Worm (Caenorhabditis elegans) whole organism, L1 larva: Measurements from ENCODE around the gene puf-11.
A peak's percentile ranks its signal among the peaks of the same experiment; 100 is the strongest.

Experiments used
- C04F5.9 ChIP-seq: sonication (generic microtip); optimal IDR thresholded peaks from 2 replicates; lab custom pipeline; 2016; ENCODE audit warnings: missing genetic modification characterization, missing compliant biosample characterization
- C16A3.4 ChIP-seq: fragments of 150-350 bp; optimal IDR thresholded peaks from 2 replicates; lab custom pipeline; 2014; ENCODE audit warnings: missing biosample characterization, missing genetic modification characterization
- C34B4.2 ChIP-seq: sonication (generic microtip); optimal IDR thresholded peaks from 2 replicates; lab custom pipeline; 2017; ENCODE audit warnings: mild to moderate bottlenecking, missing genetic modification characterization, missing compliant biosample characterization
- aha-1 ChIP-seq: fragments of 150-350 bp; optimal IDR thresholded peaks from 2 replicates; lab custom pipeline; 2014; ENCODE audit warnings: missing biosample characterization, missing genetic modification characterization
- alr-1 ChIP-seq: fragments of 200-800 bp; sonication (Bioruptor generic); optimal IDR thresholded peaks from 2 replicates; lab custom pipeline; 2018; ENCODE audit warnings: borderline replicate concordance, mild to moderate bottlenecking, missing genetic modification characterization, missing compliant biosample characterization
- ceh-90 ChIP-seq: sonication (generic microtip); optimal IDR thresholded peaks from 2 replicates; lab custom pipeline; 2016; ENCODE audit warnings: missing genetic modification characterization, missing compliant biosample characterization
- dpl-1 ChIP-seq, 3 experiments: fragments of 150-350 bp in 2 of 3; sonication (generic microtip) in 1 of 3; optimal IDR thresholded peaks; 2 replicates each; lab custom pipeline; 2014 to 2017; ENCODE audit warnings: missing biosample characterization in 3 of 3, missing genetic modification characterization in 3 of 3, missing genetic modification reagents in 3 of 3
- dsc-1 ChIP-seq: sonication (generic microtip); optimal IDR thresholded peaks from 2 replicates; lab custom pipeline; 2016; ENCODE audit warnings: mild to moderate bottlenecking, missing genetic modification characterization, missing compliant biosample characterization
- efl-1 ChIP-seq, 4 experiments: fragments of 150-350 bp; optimal IDR thresholded peaks in 3 of 4; peaks in 1 of 4; 1 replicate in 1 of 4; 2 replicates in 3 of 4; lab custom pipeline; 2014; ENCODE audit warnings: missing biosample characterization in 2 of 4, missing genetic modification characterization in 2 of 4, missing genetic modification reagents in 2 of 4
- efl-3 ChIP-seq: fragments of 200-800 bp; sonication (Bioruptor generic); optimal IDR thresholded peaks from 2 replicates; lab custom pipeline; 2018; ENCODE audit warnings: mild to moderate bottlenecking, missing genetic modification characterization, missing compliant biosample characterization
- egl-13 ChIP-seq: sonication (generic microtip); optimal IDR thresholded peaks from 2 replicates; lab custom pipeline; 2016; ENCODE audit warnings: missing genotype, missing genetic modification reagents, missing genetic modification characterization, missing compliant biosample characterization
- egl-27 ChIP-seq, 2 experiments: fragments of 150-350 bp in 1 of 2; sonication (generic microtip); optimal IDR thresholded peaks; 3 replicates each; lab custom pipeline; 2017 to 2018; ENCODE audit warnings: missing biosample characterization in 2 of 2, missing genetic modification characterization in 2 of 2, missing genetic modification reagents in 2 of 2
- elt-2 ChIP-seq: sonication (generic microtip); optimal IDR thresholded peaks from 2 replicates; lab custom pipeline; 2016; ENCODE audit warnings: missing genetic modification characterization, mild to moderate bottlenecking, inconsistent platforms, missing compliant biosample characterization, missing genetic modification reagents
- elt-3 ChIP-seq, 6 experiments: fragments of 150-350 bp in 1 of 6; sonication (generic microtip); optimal IDR thresholded peaks; 2 replicates each; lab custom pipeline; 2017 to 2018; ENCODE audit warnings: missing biosample characterization in 6 of 6, missing genetic modification characterization in 6 of 6, inconsistent platforms in 1 of 6
- ets-5 ChIP-seq: fragments of 200-800 bp; sonication (Bioruptor generic); IDR thresholded peaks from 2 replicates; pipeline ENCODE4 v1.3.6; 2022; ENCODE audit warnings: missing genetic modification characterization, missing compliant biosample characterization
- fkh-4 ChIP-seq: sonication (generic microtip); optimal IDR thresholded peaks from 2 replicates; lab custom pipeline; 2016; ENCODE audit warnings: missing compliant biosample characterization, missing genetic modification characterization, borderline replicate concordance
- fkh-8 ChIP-seq: sonication (generic microtip); optimal IDR thresholded peaks from 2 replicates; lab custom pipeline; 2016; ENCODE audit warnings: mild to moderate bottlenecking, missing genetic modification characterization, missing compliant biosample characterization
- fos-1 ChIP-seq: fragments of 150-350 bp; optimal IDR thresholded peaks from 2 replicates; lab custom pipeline; 2014; ENCODE audit warnings: missing biosample characterization, missing genetic modification characterization
- hpl-2 ChIP-seq: fragments of 150-350 bp; optimal IDR thresholded peaks from 2 replicates; lab custom pipeline; 2014; ENCODE audit warnings: missing biosample characterization, missing genetic modification reagents, missing genetic modification characterization
- isw-1 ChIP-seq: fragments of 200-800 bp; sonication (Bioruptor generic); IDR thresholded peaks from 2 replicates; pipeline ENCODE4 v1.3.6; 2022; ENCODE audit warnings: missing genetic modification characterization, missing compliant biosample characterization
- jun-1 ChIP-seq: fragments of 150-350 bp; optimal IDR thresholded peaks from 2 replicates; lab custom pipeline; 2014; ENCODE audit warnings: missing biosample characterization, missing genetic modification reagents, missing genetic modification characterization
- lin-13 ChIP-seq: fragments of 150-350 bp; optimal IDR thresholded peaks from 2 replicates; lab custom pipeline; 2014; ENCODE audit warnings: missing biosample characterization, missing genetic modification reagents, missing genetic modification characterization
- lin-14 ChIP-seq: fragments of 200-800 bp; sonication (Bioruptor generic); optimal IDR thresholded peaks from 2 replicates; lab custom pipeline; 2018; ENCODE audit warnings: mild to moderate bottlenecking, missing genetic modification characterization, moderate library complexity, missing compliant biosample characterization
- lin-35 ChIP-seq, 2 experiments: fragments of 150-350 bp; optimal IDR thresholded peaks; 2 replicates each; lab custom pipeline; 2014; ENCODE audit warnings: missing biosample characterization in 2 of 2, missing genetic modification characterization in 2 of 2, missing genetic modification reagents in 2 of 2
- lsy-2 ChIP-seq, 2 experiments: fragments of 150-350 bp; optimal IDR thresholded peaks; 2 replicates each; lab custom pipeline; 2014; ENCODE audit warnings: missing biosample characterization in 2 of 2, missing genetic modification characterization in 2 of 2
- mep-1 ChIP-seq: fragments of 150-350 bp; optimal IDR thresholded peaks from 2 replicates; lab custom pipeline; 2014; ENCODE audit warnings: missing biosample characterization, missing genetic modification characterization
- nhr-11 ChIP-seq: fragments of 150-350 bp; optimal IDR thresholded peaks from 2 replicates; lab custom pipeline; 2014; ENCODE audit warnings: missing biosample characterization, missing genetic modification characterization
- nhr-12 ChIP-seq: sonication (generic microtip); optimal IDR thresholded peaks from 2 replicates; lab custom pipeline; 2017; ENCODE audit warnings: missing biosample characterization, missing genetic modification characterization
- nhr-20 ChIP-seq: sonication (generic microtip); optimal IDR thresholded peaks from 2 replicates; lab custom pipeline; 2016; ENCODE audit warnings: mild to moderate bottlenecking, missing genetic modification characterization, missing compliant biosample characterization
- nhr-237 ChIP-seq: fragments of 150-350 bp; optimal IDR thresholded peaks from 2 replicates; lab custom pipeline; 2014; ENCODE audit warnings: missing biosample characterization, missing genetic modification characterization
- nhr-28 ChIP-seq: fragments of 150-350 bp; optimal IDR thresholded peaks from 2 replicates; lab custom pipeline; 2014; ENCODE audit warnings: missing biosample characterization, missing genetic modification characterization
- nhr-47 ChIP-seq: sonication (generic microtip); optimal IDR thresholded peaks from 2 replicates; lab custom pipeline; 2016; ENCODE audit warnings: mild to moderate bottlenecking, missing genetic modification characterization, moderate library complexity, missing compliant biosample characterization
- nhr-76 ChIP-seq: sonication (generic microtip); optimal IDR thresholded peaks from 2 replicates; lab custom pipeline; 2017; ENCODE audit warnings: missing biosample characterization, missing genetic modification characterization
- nhr-84 ChIP-seq: sonication (generic microtip); optimal IDR thresholded peaks from 2 replicates; lab custom pipeline; 2017; ENCODE audit warnings: missing biosample characterization, missing genetic modification characterization
- nhr-85 ChIP-seq: sonication (generic microtip); peaks from one replicate; lab custom pipeline; 2016; ENCODE audit warnings: missing genetic modification characterization, inconsistent platforms, missing compliant biosample characterization
- nhr-90 ChIP-seq: sonication (generic microtip); optimal IDR thresholded peaks from 2 replicates; lab custom pipeline; 2016; ENCODE audit warnings: mild to moderate bottlenecking, missing genetic modification characterization, missing compliant biosample characterization; ENCODE audit not compliant: poor library complexity
- pag-3 ChIP-seq: sonication (generic microtip); optimal IDR thresholded peaks from 2 replicates; lab custom pipeline; 2017; ENCODE audit warnings: missing genetic modification characterization, mild to moderate bottlenecking, missing compliant biosample characterization, antibody characterized with exemption, borderline replicate concordance; ENCODE audit not compliant: insufficient read depth
- pax-3 ChIP-seq: fragments of 200-800 bp; sonication (Bioruptor generic); optimal IDR thresholded peaks from 2 replicates; lab custom pipeline; 2018; ENCODE audit warnings: mild to moderate bottlenecking, missing genetic modification characterization, moderate library complexity, missing compliant biosample characterization
- pqm-1 ChIP-seq: sonication (generic microtip); optimal IDR thresholded peaks from 3 replicates; lab custom pipeline; 2017; ENCODE audit warnings: missing biosample characterization, missing genetic modification characterization
- snpc-4 ChIP-seq: fragments of 150-350 bp; optimal IDR thresholded peaks from 2 replicates; lab custom pipeline; 2014; ENCODE audit warnings: missing biosample characterization, missing genetic modification characterization
- snu-23 ChIP-seq: sonication (generic microtip); optimal IDR thresholded peaks from 2 replicates; lab custom pipeline; 2016; ENCODE audit warnings: missing genetic modification characterization, missing compliant biosample characterization
- sup-37 ChIP-seq: fragments of 200-800 bp; sonication (Bioruptor generic); optimal IDR thresholded peaks from 2 replicates; lab custom pipeline; 2018; ENCODE audit warnings: mild to moderate bottlenecking, missing genetic modification characterization, missing compliant biosample characterization
- swsn-7 ChIP-seq: sonication (generic microtip); optimal IDR thresholded peaks from 2 replicates; lab custom pipeline; 2016; ENCODE audit warnings: missing genetic modification characterization, missing compliant biosample characterization
- tlp-1 ChIP-seq: fragments of 150-350 bp; optimal IDR thresholded peaks from 2 replicates; lab custom pipeline; 2014; ENCODE audit warnings: missing biosample characterization, missing genetic modification characterization
- unc-30 ChIP-seq: sonication (generic microtip); optimal IDR thresholded peaks from 2 replicates; lab custom pipeline; 2017; ENCODE audit warnings: missing biosample characterization, missing genetic modification characterization
- unc-62 ChIP-seq: fragments of 150-350 bp; optimal IDR thresholded peaks from 2 replicates; lab custom pipeline; 2014; ENCODE audit warnings: missing biosample characterization, missing genetic modification reagents, missing genetic modification characterization
- unc-86 ChIP-seq: sonication (generic microtip); optimal IDR thresholded peaks from 2 replicates; lab custom pipeline; 2016; ENCODE audit warnings: missing genetic modification characterization, missing compliant biosample characterization
- unc-98 ChIP-seq: fragments of 200-800 bp; sonication (Bioruptor generic); IDR thresholded peaks from 2 replicates; pipeline ENCODE4 v1.3.6; 2022; ENCODE audit warnings: missing genetic modification characterization, missing compliant biosample characterization
- ztf-11 ChIP-seq, 2 experiments: sonication (generic microtip); optimal IDR thresholded peaks; 2 replicates each; lab custom pipeline; 2016 to 2017; ENCODE audit warnings: missing genetic modification characterization in 2 of 2, missing biosample characterization in 1 of 2, missing compliant biosample characterization in 1 of 2

puf-11 gene

ce11 chrIV:6388550-6388949, 32.8 kb upstream of the puf-11 start:
- TF ChIP-seq dsc-1 (tag; lab: Kevin White, UChicago) (peak; percentile 80), fkh-8 (tag; lab: Kevin White, UChicago) (peak; percentile 68), swsn-7 (tag; lab: Kevin White, UChicago) (no peak), pax-3 (peak; percentile 47)

- TF ChIP-seq aha-1 (tag; lab: Kevin White, UChicago) (no peak), efl-3 (GFP tag; lab: Kevin White, UChicago) (no peak), egl-27 (tag; optimal IDR thresholded peaks at IDR 0.05; lab: Kevin White, UChicago) (no peak), nhr-84 (tag; lab: Kevin White, UChicago) (no peak), elt-2 (tag; lab: Kevin White, UChicago) (no peak), ets-5 (GFP tag; lab: Robert Waterston, UW) (no peak), egl-13 (tag; lab: Kevin White, UChicago) (no peak), alr-1 (tag; lab: Kevin White, UChicago) (no peak), nhr-47 (tag; lab: Kevin White, UChicago) (no peak), sup-37 (GFP tag; lab: Kevin White, UChicago) (no peak), elt-3 (tag; optimal IDR thresholded peaks at IDR 0.05; lab: Kevin White, UChicago) (no peak), nhr-85 (tag; lab: Kevin White, UChicago) (no peak), C16A3.4 (tag; lab: Kevin White, UChicago) (no peak), pqm-1 (tag; lab: Kevin White, UChicago) (no peak), snpc-4 (tag; lab: Kevin White, UChicago) (no peak), nhr-90 (tag; lab: Kevin White, UChicago) (no peak), fos-1 (no peak), nhr-12 (no peak), efl-1 (optimal IDR thresholded peaks at IDR 0.05; lab: Kevin White, UChicago) (no peak), efl-1 (GFP tag; optimal IDR thresholded peaks at IDR 0.05 in 1 of 2; lab: Kevin White, UChicago) (no peak)
These were observed 29.8 kb upstream of the puf-11 start for ce11 chrIV:6391566-6391965.

- TF ChIP-seq unc-30 (tag; lab: Kevin White, UChicago) = no peak
- no peak for TF ChIP-seq elt-3 (tag; optimal IDR thresholded peaks at IDR 0.05; lab: Kevin White, UChicago)
- TF ChIP-seq ztf-11 (tag; optimal IDR thresholded peaks at IDR 0.05; lab: Kevin White, UChicago) = no peak
- TF ChIP-seq mep-1 (tag; lab: Kevin White, UChicago) = peak; percentile 48
- no peak for TF ChIP-seq nhr-76 (tag; lab: Kevin White, UChicago)
- TF ChIP-seq lsy-2 (tag; optimal IDR thresholded peaks at IDR 0.05; lab: Kevin White, UChicago) = peak; percentile 68 to 76
- TF ChIP-seq C34B4.2 (tag; lab: Kevin White, UChicago) = no peak
- peak in 2 of 3 experiments; percentile 14 to 26 for TF ChIP-seq dpl-1 (GFP tag; optimal IDR thresholded peaks at IDR 0.05; lab: Kevin White, UChicago)
- TF ChIP-seq nhr-20 (tag; lab: Kevin White, UChicago) = peak; percentile 42
- no peak for TF ChIP-seq isw-1 (GFP tag; lab: Robert Waterston, UW)
- TF ChIP-seq jun-1 (tag; lab: Kevin White, UChicago) = no peak
- TF ChIP-seq lin-35 (GFP tag; optimal IDR thresholded peaks at IDR 0.05; lab: Kevin White, UChicago) = peak in 1 of 2 experiments; percentile 36
- peak; percentile 62 for TF ChIP-seq fos-1
- TF ChIP-seq unc-86 = peak; percentile 89
- no peak for TF ChIP-seq pag-3 (tag; lab: Kevin White, UChicago)
- TF ChIP-seq tlp-1 (tag; lab: Kevin White, UChicago) = no peak
- no peak for TF ChIP-seq lin-13 (GFP tag; lab: Kevin White, UChicago)
- no peak for TF ChIP-seq nhr-237
- no peak for TF ChIP-seq C04F5.9 (tag; lab: Kevin White, UChicago)
- no peak for TF ChIP-seq unc-98 (GFP tag; lab: Robert Waterston, UW)
- TF ChIP-seq unc-62 (GFP tag; lab: Kevin White, UChicago) = no peak
- TF ChIP-seq aha-1 (tag; lab: Kevin White, UChicago) = no peak
- TF ChIP-seq nhr-28 = no peak
- TF ChIP-seq hpl-2 (GFP tag; lab: Kevin White, UChicago) = no peak
- peak; percentile 66 for TF ChIP-seq snu-23 (GFP tag; lab: Kevin White, UChicago)
- TF ChIP-seq fkh-4 (tag; lab: Kevin White, UChicago) = no peak
- TF ChIP-seq elt-2 (tag; lab: Kevin White, UChicago) = no peak
- no peak for TF ChIP-seq ets-5 (GFP tag; lab: Robert Waterston, UW)
- peak; percentile 25 for TF ChIP-seq nhr-11 (tag; lab: Kevin White, UChicago)
- TF ChIP-seq lin-14 = peak; percentile 90
- no peak for TF ChIP-seq ceh-90 (tag; lab: Kevin White, UChicago)
These were observed 28.1 kb upstream of the puf-11 start for ce11 chrIV:6393329-6393728.
